Fruit fly (Drosophila melanogaster): Measurements from ENCODE around the gene Rel.

Gene Rel

DNA sequence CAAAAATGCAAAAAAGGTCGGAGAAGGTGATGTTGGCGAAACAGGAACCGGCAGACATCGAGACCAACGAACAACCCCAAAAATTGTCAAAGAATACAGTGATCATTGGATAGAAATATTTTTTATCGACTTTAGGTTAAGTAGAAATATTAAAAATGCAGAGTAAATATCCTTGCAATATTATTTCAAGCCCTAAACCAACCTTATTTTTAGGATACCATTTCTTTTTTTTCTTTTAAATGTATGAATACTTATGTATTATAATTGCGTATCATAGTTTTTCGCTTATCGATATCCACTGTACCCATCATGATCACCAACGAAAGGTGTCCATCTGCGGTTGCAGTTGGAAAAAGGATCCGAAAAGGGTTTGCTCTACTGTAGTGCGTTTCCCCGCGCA is 12.5 kb downstream of the Rel start (continued):
- TF ChIP-seq pfk (GFP tag; optimal IDR thresholded peaks at IDR 0.05) = no peak
- TF ChIP-seq CG4424 (GFP tag; optimal IDR thresholded peaks at IDR 0.05) = no peak
- TF ChIP-seq knrl (GFP tag; IDR thresholded peaks at IDR 0.05; ENCODE audit: partially characterized antibody) = no peak
- no peak for TF ChIP-seq Bdp1 (GFP tag; optimal IDR thresholded peaks at IDR 0.05)
- no peak for TF ChIP-seq Tbp (GFP tag; optimal IDR thresholded peaks at IDR 0.05)
- TF ChIP-seq odd (GFP tag; optimal IDR thresholded peaks at IDR 0.05) = no peak
- no peak for TF ChIP-seq CG12299 (tag; optimal IDR thresholded peaks at IDR 0.05)
- no peak for TF ChIP-seq mirr (GFP tag; optimal IDR thresholded peaks at IDR 0.05)
- TF ChIP-seq CG10321 (GFP tag; IDR thresholded peaks at IDR 0.05) = no peak
- no peak for TF ChIP-seq Mrtf (GFP tag; IDR thresholded peaks at IDR 0.05)
- peak; percentile 50 for TF ChIP-seq pros (GFP tag; optimal IDR thresholded peaks at IDR 0.05)
- TF ChIP-seq CG10274 (GFP tag; optimal IDR thresholded peaks at IDR 0.05) = no peak
- TF ChIP-seq NC2β (GFP tag; optimal IDR thresholded peaks at IDR 0.05) = no peak
- TF ChIP-seq CG10267 (tag; optimal IDR thresholded peaks at IDR 0.05) = peak; percentile 13
- peak; percentile 32 for TF ChIP-seq CG18262 (tag; optimal IDR thresholded peaks at IDR 0.05)
- TF ChIP-seq Sox100B (GFP tag; optimal IDR thresholded peaks at IDR 0.05) = no peak
- peak; percentile 15 for TF ChIP-seq CG12391 (tag; optimal IDR thresholded peaks at IDR 0.05)
- no peak for TF ChIP-seq MBD-R2 (GFP tag; IDR thresholded peaks at IDR 0.05)
- peak; percentile 15 for TF ChIP-seq CG14710 (tag; optimal IDR thresholded peaks at IDR 0.05)
- TF ChIP-seq CG10979 (tag; optimal IDR thresholded peaks at IDR 0.05) = peak; percentile 27
- peak; percentile 27 for TF ChIP-seq gem (tag; optimal IDR thresholded peaks at IDR 0.05)
- TF ChIP-seq repo (GFP tag; optimal IDR thresholded peaks at IDR 0.05) = no peak
- peak; percentile 18 for TF ChIP-seq CG2712 (tag; optimal IDR thresholded peaks at IDR 0.05)
- no peak for TF ChIP-seq rib (GFP tag; IDR thresholded peaks at IDR 0.05)
- peak; percentile 13 for TF ChIP-seq CG9727 (GFP tag; optimal IDR thresholded peaks at IDR 0.05)
- TF ChIP-seq CG7963 (GFP tag; IDR thresholded peaks at IDR 0.05; ENCODE audit: partially characterized antibody) = no peak
- no peak for TF ChIP-seq Taf1 (GFP tag; IDR thresholded peaks at IDR 0.05)
- TF ChIP-seq chinmo (GFP tag; IDR thresholded peaks at IDR 0.05; ENCODE audit: partially characterized antibody) = no peak
- TF ChIP-seq CG8478 (optimal IDR thresholded peaks at IDR 0.05) = no peak
- peak; percentile 2 for TF ChIP-seq Kr (GFP tag; optimal IDR thresholded peaks at IDR 0.05)
- TF ChIP-seq sisA (GFP tag; IDR thresholded peaks at IDR 0.05) = no peak
- TF ChIP-seq Atf3 (GFP tag; optimal IDR thresholded peaks at IDR 0.05) = no peak
- TF ChIP-seq sens (GFP tag) = peak; percentile 25
- no peak for TF ChIP-seq Dll (GFP tag; IDR thresholded peaks at IDR 0.05; ENCODE audit: partially characterized antibody)

DNA sequence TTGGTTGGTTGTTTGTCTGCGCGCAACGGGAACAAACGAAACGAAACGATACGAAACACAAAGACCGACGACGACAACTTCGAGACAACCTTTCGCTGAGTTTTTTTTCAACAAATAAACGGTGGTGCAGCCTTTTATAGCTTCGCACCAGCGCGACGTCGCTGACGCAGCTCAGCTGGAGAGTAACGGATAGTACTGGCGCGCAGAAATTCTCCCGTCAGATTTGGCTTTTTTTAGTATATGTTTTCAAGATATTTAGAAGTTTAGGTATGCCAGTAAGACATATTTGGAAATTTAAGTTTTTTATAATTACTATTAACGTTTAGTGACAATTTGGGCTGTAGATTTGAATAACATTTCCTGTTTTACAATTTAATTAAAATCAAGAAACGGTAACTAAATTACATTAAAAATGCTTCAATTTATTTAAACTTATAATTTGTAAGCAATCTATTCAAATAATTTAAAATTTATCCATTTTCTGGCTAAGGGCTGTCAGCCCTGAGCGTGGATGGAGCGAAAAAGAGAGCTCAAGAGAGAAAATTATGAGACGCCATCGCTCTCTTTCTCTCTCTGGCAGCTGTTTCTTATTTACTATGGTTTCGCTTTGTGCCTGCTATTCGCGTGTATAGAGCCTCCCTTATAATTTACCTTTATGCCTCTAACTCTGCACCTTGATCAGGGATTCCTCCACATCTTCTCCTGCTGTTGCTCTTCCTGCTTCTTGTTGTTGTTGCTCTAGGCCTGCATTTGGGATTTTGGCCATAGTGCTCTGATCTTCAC is 14.0 kb downstream of the Rel start:
- TF ChIP-seq CG4707 (GFP tag; optimal IDR thresholded peaks at IDR 0.05) = peak; percentile 19
- peak; percentile 44 for TF ChIP-seq CG6654 (GFP tag; optimal IDR thresholded peaks at IDR 0.05)
- peak; percentile 40; the same call in 1 of the 3 replicates for TF ChIP-seq jigr1 (GFP tag; IDR thresholded peaks at IDR 0.05)
- peak; percentile 49 to 90 for TF ChIP-seq Hr51 (GFP tag; optimal IDR thresholded peaks at IDR 0.05)
- TF ChIP-seq CG13424 (tag; optimal IDR thresholded peaks at IDR 0.05) = peak; percentile 93
- no peak for TF ChIP-seq CG16779 (GFP tag; IDR thresholded peaks at IDR 0.05)
- peak; percentile 70 for TF ChIP-seq Rfx (GFP tag; IDR thresholded peaks at IDR 0.05)
- peak; percentile 86 for TF ChIP-seq Nf-YC (tag; optimal IDR thresholded peaks at IDR 0.05)
- TF ChIP-seq insv (GFP tag; optimal IDR thresholded peaks at IDR 0.05) = peak in 1 of 2 experiments; percentile 73
- no peak for TF ChIP-seq Doc3 (GFP tag; IDR thresholded peaks at IDR 0.05; ENCODE audit: partially characterized antibody)
- TF ChIP-seq pfk (GFP tag; optimal IDR thresholded peaks at IDR 0.05) = peak; percentile 97
- TF ChIP-seq gt (GFP tag; IDR thresholded peaks at IDR 0.05) = no peak
- no peak for TF ChIP-seq aop (GFP tag; IDR thresholded peaks at IDR 0.05)
- no peak for TF ChIP-seq wek (GFP tag; optimal IDR thresholded peaks at IDR 0.05)
- peak; percentile 41; the same call in 1 of the 2 replicates for TF ChIP-seq CG9215 (GFP tag; IDR thresholded peaks at IDR 0.05)
- TF ChIP-seq dysf (GFP tag; IDR thresholded peaks at IDR 0.05) = peak; percentile 79
- TF ChIP-seq mirr (GFP tag; optimal IDR thresholded peaks at IDR 0.05) = peak; percentile 7
- TF ChIP-seq CG13894 (tag; optimal IDR thresholded peaks at IDR 0.05) = peak; percentile 72
- no peak for TF ChIP-seq dimm (GFP tag; IDR thresholded peaks at IDR 0.05)
